Fruit fly (Drosophila melanogaster) whole organism, prepupa: ENCODE data around the gene BBIP1.

Source experiments
- Blimp-1 ChIP-seq: fragments of 200-800 bp; sonication (Bioruptor generic); optimal IDR thresholded peaks from 3 replicates; lab custom pipeline; 2017; ENCODE audit warnings: missing biosample characterization, missing genetic modification characterization, mild to moderate bottlenecking, moderate library complexity, missing genetic modification reagents
- CG10631 ChIP-seq: fragments of 200-800 bp; sonication (Bioruptor generic); optimal IDR thresholded peaks from 2 replicates; lab custom pipeline; 2016; ENCODE audit warnings: missing biosample characterization, missing genetic modification characterization
- CG10669 ChIP-seq: fragments of 200-800 bp; sonication (Bioruptor generic); optimal IDR thresholded peaks from 3 replicates; lab custom pipeline; 2018; ENCODE audit warnings: missing biosample characterization, mild to moderate bottlenecking, missing genetic modification characterization, moderate library complexity
- CG11294 ChIP-seq: fragments of 200-800 bp; sonication (Bioruptor generic); IDR thresholded peaks from 2 replicates; pipeline ENCODE4 v1.3.6; 2022; ENCODE audit warnings: missing biosample characterization, missing genetic modification characterization
- CG11762 ChIP-seq: fragments of 200-800 bp; sonication (Bioruptor generic); optimal IDR thresholded peaks from 3 replicates; lab custom pipeline; 2016; ENCODE audit warnings: missing biosample characterization, missing genetic modification characterization; ENCODE audit not compliant: insufficient read depth
- CG11902 ChIP-seq: fragments of 200-800 bp; sonication (Bioruptor generic); optimal IDR thresholded peaks from 3 replicates; lab custom pipeline; 2016; ENCODE audit warnings: missing biosample characterization, missing genetic modification characterization
- CG16779 ChIP-seq: fragments of 200-800 bp; sonication (Bioruptor generic); optimal IDR thresholded peaks from 3 replicates; lab custom pipeline; 2017; ENCODE audit warnings: missing biosample characterization, mild to moderate bottlenecking, missing genetic modification characterization
- CG3032 ChIP-seq: fragments of 200-800 bp; optimal IDR thresholded peaks from 2 replicates; lab custom pipeline; 2019; ENCODE audit warnings: missing biosample characterization, mild to moderate bottlenecking, missing genetic modification characterization, moderate library complexity
- CG32006 ChIP-seq: fragments of 200-800 bp; sonication (Bioruptor generic); optimal IDR thresholded peaks from 3 replicates; lab custom pipeline; 2017; ENCODE audit warnings: missing biosample characterization, mild to moderate bottlenecking, missing genetic modification characterization
- CG34406 ChIP-seq: fragments of 200-800 bp; sonication (Bioruptor generic); optimal IDR thresholded peaks from 3 replicates; lab custom pipeline; 2016; ENCODE audit warnings: missing biosample characterization, missing genetic modification characterization
- CG3919 ChIP-seq: fragments of 200-800 bp; sonication (Bioruptor generic); optimal IDR thresholded peaks from 3 replicates; lab custom pipeline; 2016; ENCODE audit warnings: missing biosample characterization, missing genetic modification characterization
- CG4318 ChIP-seq: fragments of 200-800 bp; sonication (Bioruptor generic); optimal IDR thresholded peaks from 3 replicates; lab custom pipeline; 2017; ENCODE audit warnings: missing biosample characterization, mild to moderate bottlenecking, missing genetic modification characterization
- CG6163 ChIP-seq: fragments of 200-800 bp; sonication (Bioruptor generic); IDR thresholded peaks from 3 replicates; pipeline ENCODE4 v1.3.6; 2022; ENCODE audit warnings: missing biosample characterization, missing genetic modification characterization
- CG6276 ChIP-seq: fragments of 200-800 bp; sonication (Bioruptor generic); optimal IDR thresholded peaks from 2 replicates; lab custom pipeline; 2017; ENCODE audit warnings: missing biosample characterization, mild to moderate bottlenecking, missing genetic modification characterization
- CG6792 ChIP-seq: fragments of 200-800 bp; sonication (Bioruptor generic); optimal IDR thresholded peaks from 3 replicates; lab custom pipeline; 2016; ENCODE audit warnings: missing biosample characterization, missing genetic modification characterization
- CG6808 ChIP-seq: fragments of 200-800 bp; sonication (Bioruptor generic); optimal IDR thresholded peaks from 3 replicates; lab custom pipeline; 2017; ENCODE audit warnings: missing biosample characterization, missing genetic modification characterization, mild to moderate bottlenecking, moderate library complexity, missing genetic modification reagents
- CG7368 ChIP-seq: fragments of 200-800 bp; sonication (Bioruptor generic); optimal IDR thresholded peaks from 3 replicates; lab custom pipeline; 2016; ENCODE audit warnings: missing biosample characterization, missing genetic modification characterization
- CG8119 ChIP-seq: fragments of 200-800 bp; sonication (Bioruptor generic); IDR thresholded peaks from 3 replicates; pipeline ENCODE4 v1.3.6; 2022; ENCODE audit warnings: missing biosample characterization, missing genetic modification characterization
- CG8319 ChIP-seq: fragments of 200-800 bp; sonication (Bioruptor generic); optimal IDR thresholded peaks from 3 replicates; lab custom pipeline; 2016; ENCODE audit warnings: missing biosample characterization, missing genetic modification characterization
- CG9139 ChIP-seq: fragments of 200-800 bp; sonication (Bioruptor generic); optimal IDR thresholded peaks from 3 replicates; lab custom pipeline; 2017; ENCODE audit warnings: missing biosample characterization, mild to moderate bottlenecking, missing genetic modification characterization
- Eip75B ChIP-seq: fragments of 200-800 bp; sonication (Bioruptor generic); optimal IDR thresholded peaks from 3 replicates; lab custom pipeline; 2016; ENCODE audit warnings: missing biosample characterization, missing genetic modification characterization
- Eip78C ChIP-seq: fragments of 200-800 bp; sonication (Bioruptor generic); peaks from one replicate; lab custom pipeline; 2016; ENCODE audit warnings: missing biosample characterization, missing genetic modification characterization
- Eip93F ChIP-seq: fragments of 200-800 bp; sonication (Bioruptor generic); optimal IDR thresholded peaks from 2 replicates; lab custom pipeline; 2016; ENCODE audit warnings: missing biosample characterization, mild to moderate bottlenecking, missing genetic modification characterization
- Ets96B ChIP-seq: fragments of 200-800 bp; optimal IDR thresholded peaks from 2 replicates; lab custom pipeline; 2019; ENCODE audit warnings: missing biosample characterization, mild to moderate bottlenecking, missing genetic modification characterization, moderate library complexity
- Gug ChIP-seq: fragments of 200-800 bp; sonication (Bioruptor generic); IDR thresholded peaks from 2 replicates; pipeline ENCODE4 v1.3.6; 2022; ENCODE audit warnings: missing biosample characterization, missing genetic modification characterization
- Hr38 ChIP-seq: sonication (Bioruptor generic); optimal IDR thresholded peaks from 2 replicates; lab custom pipeline; 2016; ENCODE audit warnings: missing biosample characterization, missing genetic modification characterization
- Hr39 ChIP-seq: fragments of 200-800 bp; sonication (Bioruptor generic); optimal IDR thresholded peaks from 2 replicates; lab custom pipeline; 2016; ENCODE audit warnings: missing biosample characterization, missing genetic modification characterization
- Hr4 ChIP-seq: fragments of 200-800 bp; sonication (Bioruptor generic); optimal IDR thresholded peaks from 3 replicates; lab custom pipeline; 2016; ENCODE audit warnings: missing biosample characterization, missing genetic modification characterization
- Lpt ChIP-seq: fragments of 200-800 bp; sonication (Bioruptor generic); optimal IDR thresholded peaks from 3 replicates; lab custom pipeline; 2016; ENCODE audit warnings: missing biosample characterization, missing genetic modification characterization
- Met ChIP-seq: fragments of 200-800 bp; sonication (Bioruptor generic); optimal IDR thresholded peaks from 3 replicates; lab custom pipeline; 2016; ENCODE audit warnings: missing biosample characterization, missing genetic modification characterization
- OdsH ChIP-seq: fragments of 200-800 bp; sonication (Bioruptor generic); optimal IDR thresholded peaks from 3 replicates; lab custom pipeline; 2016; ENCODE audit warnings: missing biosample characterization, missing genetic modification characterization
- Smox ChIP-seq: fragments of 200-800 bp; sonication (Bioruptor generic); optimal IDR thresholded peaks from 3 replicates; lab custom pipeline; 2016; ENCODE audit warnings: missing biosample characterization, missing genetic modification characterization
- Sox102F ChIP-seq: fragments of 200-800 bp; sonication (Bioruptor generic); optimal IDR thresholded peaks from 2 replicates; lab custom pipeline; 2016; ENCODE audit warnings: missing biosample characterization, mild to moderate bottlenecking, missing genetic modification characterization
- Sox14 ChIP-seq: fragments of 200-800 bp; sonication (Bioruptor generic); optimal IDR thresholded peaks from 3 replicates; lab custom pipeline; 2016; ENCODE audit warnings: missing biosample characterization, missing genetic modification characterization
- Sox15 ChIP-seq: fragments of 200-800 bp; sonication (Bioruptor generic); optimal IDR thresholded peaks from 3 replicates; lab custom pipeline; 2016; ENCODE audit warnings: missing biosample characterization, missing genetic modification characterization
- achi ChIP-seq: fragments of 200-800 bp; sonication (Bioruptor generic); optimal IDR thresholded peaks from 3 replicates; lab custom pipeline; 2016; ENCODE audit warnings: missing biosample characterization, missing genetic modification characterization
- acj6 ChIP-seq: fragments of 200-800 bp; sonication (Bioruptor generic); optimal IDR thresholded peaks from 3 replicates; lab custom pipeline; 2016; ENCODE audit warnings: missing biosample characterization, missing genetic modification characterization
- dac ChIP-seq: fragments of 200-800 bp; sonication (Bioruptor generic); optimal IDR thresholded peaks from 2 replicates; lab custom pipeline; 2017; ENCODE audit warnings: missing biosample characterization, mild to moderate bottlenecking, missing genetic modification characterization
- dsx ChIP-seq: fragments of 200-800 bp; optimal IDR thresholded peaks from 3 replicates; lab custom pipeline; 2019; ENCODE audit warnings: missing biosample characterization, mild to moderate bottlenecking, missing genetic modification characterization, moderate library complexity; ENCODE audit not compliant: poor library complexity, severe bottlenecking
- eg ChIP-seq: fragments of 200-800 bp; sonication (Bioruptor generic); IDR thresholded peaks from 3 replicates; pipeline ENCODE4 v1.3.6; 2022; ENCODE audit warnings: missing biosample characterization, missing genetic modification characterization
- esn ChIP-seq: fragments of 200-800 bp; sonication (Bioruptor generic); optimal IDR thresholded peaks from 2 replicates; lab custom pipeline; 2016; ENCODE audit warnings: missing biosample characterization, mild to moderate bottlenecking, missing genetic modification characterization, moderate library complexity
- fd59A ChIP-seq: fragments of 200-800 bp; sonication (Bioruptor generic); optimal IDR thresholded peaks from 2 replicates; lab custom pipeline; 2017; ENCODE audit warnings: missing biosample characterization, mild to moderate bottlenecking, missing genetic modification characterization, missing genetic modification reagents
- fkh ChIP-seq: fragments of 200-800 bp; sonication (Bioruptor generic); optimal IDR thresholded peaks from 3 replicates; lab custom pipeline; 2017; ENCODE audit warnings: missing biosample characterization, mild to moderate bottlenecking, missing genetic modification characterization, moderate library complexity
- lz ChIP-seq: fragments of 200-800 bp; sonication (Bioruptor generic); optimal IDR thresholded peaks from 3 replicates; lab custom pipeline; 2016; ENCODE audit warnings: missing biosample characterization, missing genetic modification characterization
- net ChIP-seq: fragments of 200-800 bp; sonication (Bioruptor generic); optimal IDR thresholded peaks from 3 replicates; lab custom pipeline; 2016; ENCODE audit warnings: missing biosample characterization, missing genetic modification characterization
- pdm3 ChIP-seq: fragments of 200-800 bp; sonication (Bioruptor generic); optimal IDR thresholded peaks from 3 replicates; lab custom pipeline; 2016; ENCODE audit warnings: missing biosample characterization, missing genetic modification characterization
- ss ChIP-seq, 2 experiments: fragments of 200-800 bp; sonication (Bioruptor generic); optimal IDR thresholded peaks; 2 replicates in 1 of 2; 3 replicates in 1 of 2; lab custom pipeline; 2017 to 2018; ENCODE audit warnings: mild to moderate bottlenecking in 2 of 2, missing biosample characterization in 2 of 2, missing genetic modification characterization in 2 of 2, moderate library complexity in 1 of 2
- svp ChIP-seq: fragments of 200-800 bp; sonication (Bioruptor generic); peaks from one replicate; lab custom pipeline; 2016; ENCODE audit warnings: missing biosample characterization, missing genetic modification characterization
- topi ChIP-seq: fragments of 200-800 bp; sonication (Bioruptor generic); optimal IDR thresholded peaks from 3 replicates; lab custom pipeline; 2016; ENCODE audit warnings: missing biosample characterization, missing genetic modification characterization
- vri ChIP-seq: fragments of 200-800 bp; sonication (Bioruptor generic); optimal IDR thresholded peaks from 3 replicates; lab custom pipeline; 2016; ENCODE audit warnings: missing biosample characterization, mild to moderate bottlenecking, missing genetic modification characterization

The BBIP1 gene

dm6 chr3R:9380970-9381369, 23.2 kb upstream of the BBIP1 start (continued):
- no peak for TF ChIP-seq fd59A
- TF ChIP-seq ss (GFP tag; optimal IDR thresholded peaks at IDR 0.05; lab: Kevin White, UChicago), result peak; percentile 78 to 80
- TF ChIP-seq CG6808 (GFP tag; lab: Kevin White, UChicago), result peak; percentile 71
- TF ChIP-seq Smox (GFP tag; lab: Kevin White, UChicago), result no peak
- TF ChIP-seq Hr38 (GFP tag; lab: Kevin White, UChicago), result no peak
- no peak for TF ChIP-seq achi (GFP tag; lab: Kevin White, UChicago)
- TF ChIP-seq Sox15, result no peak

dm6 chr3R:9385987-9386386, 18.2 kb upstream of the BBIP1 start:
- no peak for TF ChIP-seq Met (GFP tag; lab: Kevin White, UChicago)
- TF ChIP-seq pdm3, result no peak
- no peak for TF ChIP-seq fd59A
- TF ChIP-seq Sox102F (GFP tag; lab: Kevin White, UChicago), result no peak
- no peak for TF ChIP-seq Eip75B (GFP tag; lab: Kevin White, UChicago)
- TF ChIP-seq Lpt, result no peak
- TF ChIP-seq CG16779 (tag; lab: Kevin White, UChicago), result no peak
- peak; percentile 51 for TF ChIP-seq Hr4 (GFP tag; lab: Kevin White, UChicago)
- no peak for TF ChIP-seq Sox15
- TF ChIP-seq dsx (GFP tag; lab: Kevin White, UChicago), result no peak
- TF ChIP-seq CG9139, result no peak
- peak; percentile 12 for TF ChIP-seq achi (GFP tag; lab: Kevin White, UChicago)
- TF ChIP-seq acj6 (GFP tag; lab: Kevin White, UChicago), result peak; percentile 9
- TF ChIP-seq CG6808 (GFP tag; lab: Kevin White, UChicago), result no peak
- TF ChIP-seq CG11902 (GFP tag; lab: Kevin White, UChicago), result no peak
- peak; percentile 58; the same call in 1 of the 3 replicates for TF ChIP-seq eg
- no peak for TF ChIP-seq CG3919
- peak; percentile 50 for TF ChIP-seq CG32006 (GFP tag; lab: Kevin White, UChicago)
- TF ChIP-seq CG7368 (GFP tag; lab: Kevin White, UChicago), result no peak
- TF ChIP-seq svp (GFP tag; lab: Kevin White, UChicago), result no peak
- TF ChIP-seq Hr39 (GFP tag; lab: Kevin White, UChicago), result no peak
- no peak for TF ChIP-seq CG6276 (GFP tag; lab: Kevin White, UChicago)
- no peak for TF ChIP-seq Sox14 (GFP tag; lab: Kevin White, UChicago)
- peak; percentile 74 for TF ChIP-seq Eip78C (GFP tag; lab: Kevin White, UChicago)
- TF ChIP-seq Eip93F (GFP tag; lab: Kevin White, UChicago), result no peak
- TF ChIP-seq ss (GFP tag; optimal IDR thresholded peaks at IDR 0.05; lab: Kevin White, UChicago), result no peak
- no peak for TF ChIP-seq CG11762 (GFP tag; lab: Kevin White, UChicago)
- TF ChIP-seq Smox (GFP tag; lab: Kevin White, UChicago), result no peak
- TF ChIP-seq topi (GFP tag; lab: Kevin White, UChicago), result no peak
- TF ChIP-seq CG8319 (GFP tag; lab: Kevin White, UChicago), result no peak
- TF ChIP-seq net (GFP tag; lab: Kevin White, UChicago), result no peak
- 0 out of 2 replicates have a peak, but pooled peaks have one; percentile 30 for TF ChIP-seq Gug
- no peak for TF ChIP-seq Ets96B
- TF ChIP-seq CG34406 (GFP tag; lab: Kevin White, UChicago), result no peak
- TF ChIP-seq CG10669 (GFP tag; lab: Kevin White, UChicago), result no peak
- no peak for TF ChIP-seq vri (GFP tag; lab: Kevin White, UChicago)
- TF ChIP-seq Blimp-1 (GFP tag; lab: Kevin White, UChicago), result no peak
- TF ChIP-seq CG6792, result no peak
- TF ChIP-seq OdsH (GFP tag; lab: Kevin White, UChicago), result no peak
- TF ChIP-seq dac (GFP tag; lab: Kevin White, UChicago), result no peak
- no peak for TF ChIP-seq esn (GFP tag; lab: Kevin White, UChicago)
- TF ChIP-seq CG8119 (GFP tag; lab: Robert Waterston, UW), result peak; percentile 59
- no peak for TF ChIP-seq fkh (GFP tag; lab: Kevin White, UChicago)
- no peak for TF ChIP-seq Hr38 (GFP tag; lab: Kevin White, UChicago)
- TF ChIP-seq CG11294 (GFP tag; lab: Robert Waterston, UW), result no peak
- no peak for TF ChIP-seq CG3032
- TF ChIP-seq CG10631 (GFP tag; lab: Kevin White, UChicago), result no peak
- TF ChIP-seq CG4318, result no peak
- TF ChIP-seq CG6163 (GFP tag; lab: Robert Waterston, UW), result peak; percentile 53; the same call in 2 of the 3 replicates
- TF ChIP-seq lz (GFP tag; lab: Kevin White, UChicago), result no peak
